Worm (Caenorhabditis elegans): ENCODE results near the gene Y44A6D.5.

- TF ChIP-seq lin-15B (tag; optimal IDR thresholded peaks at IDR 0.05) (no peak), tbx-2 (tag; optimal IDR thresholded peaks at IDR 0.05) (no peak), egl-27 (tag; optimal IDR thresholded peaks at IDR 0.05) (no peak), pqm-1 (tag; optimal IDR thresholded peaks at IDR 0.05) (no peak), ama-1 (optimal IDR thresholded peaks at IDR 0.05) (peak; percentile 65), ZK546.5 (tag; optimal IDR thresholded peaks at IDR 0.05) (no peak), fkh-10 (GFP tag; optimal IDR thresholded peaks at IDR 0.05) (no peak)
Measured at ce11 chrV:20780400-20780799, 22.4 kb downstream of the Y44A6D.5 start, which contains the start of gene hif-1.
